Worm (Caenorhabditis elegans) whole organism, L1 larva: Measurements from ENCODE around the gene dhs-13.

Source experiments
- C16A3.4 ChIP-seq: fragments of 150-350 bp; optimal IDR thresholded peaks from 2 replicates; lab custom pipeline; 2014; ENCODE audit warnings: missing biosample characterization, missing genetic modification characterization
- C34B4.2 ChIP-seq: sonication (generic microtip); optimal IDR thresholded peaks from 2 replicates; lab custom pipeline; 2017; ENCODE audit warnings: mild to moderate bottlenecking, missing genetic modification characterization, missing compliant biosample characterization
- F16B12.6 ChIP-seq: fragments of 150-350 bp; optimal IDR thresholded peaks from 2 replicates; lab custom pipeline; 2014; ENCODE audit warnings: missing biosample characterization, missing genetic modification characterization
- Y116A8C.19 ChIP-seq: sonication (generic microtip); optimal IDR thresholded peaks from 2 replicates; lab custom pipeline; 2016; ENCODE audit warnings: missing compliant biosample characterization, missing genetic modification characterization, borderline replicate concordance
- aly-2 ChIP-seq: fragments of 150-350 bp; optimal IDR thresholded peaks from 2 replicates; lab custom pipeline; 2014; ENCODE audit warnings: missing biosample characterization, missing genetic modification characterization
- blmp-1 ChIP-seq: fragments of 150-350 bp; optimal IDR thresholded peaks from 2 replicates; lab custom pipeline; 2014; ENCODE audit warnings: missing biosample characterization, missing genetic modification characterization
- ceh-8 ChIP-seq: fragments of 200-800 bp; sonication (Bioruptor generic); optimal IDR thresholded peaks from 2 replicates; lab custom pipeline; 2018; ENCODE audit warnings: mild to moderate bottlenecking, missing genetic modification characterization, moderate library complexity, missing compliant biosample characterization
- ceh-90 ChIP-seq: sonication (generic microtip); optimal IDR thresholded peaks from 2 replicates; lab custom pipeline; 2016; ENCODE audit warnings: missing genetic modification characterization, missing compliant biosample characterization
- ces-1 ChIP-seq: fragments of 150-350 bp; optimal IDR thresholded peaks from 2 replicates; lab custom pipeline; 2014; ENCODE audit warnings: missing biosample characterization, missing genetic modification reagents, missing genetic modification characterization
- dsc-1 ChIP-seq: sonication (generic microtip); optimal IDR thresholded peaks from 2 replicates; lab custom pipeline; 2016; ENCODE audit warnings: mild to moderate bottlenecking, missing genetic modification characterization, missing compliant biosample characterization
- efl-1 ChIP-seq, 4 experiments: fragments of 150-350 bp; optimal IDR thresholded peaks in 3 of 4; peaks in 1 of 4; 1 replicate in 1 of 4; 2 replicates in 3 of 4; lab custom pipeline; 2014; ENCODE audit warnings: missing biosample characterization in 2 of 4, missing genetic modification characterization in 2 of 4, missing genetic modification reagents in 2 of 4
- elt-2 ChIP-seq: sonication (generic microtip); optimal IDR thresholded peaks from 2 replicates; lab custom pipeline; 2016; ENCODE audit warnings: missing genetic modification characterization, mild to moderate bottlenecking, inconsistent platforms, missing compliant biosample characterization, missing genetic modification reagents
- elt-3 ChIP-seq, 6 experiments: fragments of 150-350 bp in 1 of 6; sonication (generic microtip); optimal IDR thresholded peaks; 2 replicates each; lab custom pipeline; 2017 to 2018; ENCODE audit warnings: missing biosample characterization in 6 of 6, missing genetic modification characterization in 6 of 6, inconsistent platforms in 1 of 6
- fkh-4 ChIP-seq: sonication (generic microtip); optimal IDR thresholded peaks from 2 replicates; lab custom pipeline; 2016; ENCODE audit warnings: missing compliant biosample characterization, missing genetic modification characterization, borderline replicate concordance
- fkh-8 ChIP-seq: sonication (generic microtip); optimal IDR thresholded peaks from 2 replicates; lab custom pipeline; 2016; ENCODE audit warnings: mild to moderate bottlenecking, missing genetic modification characterization, missing compliant biosample characterization
- hpl-2 ChIP-seq: fragments of 150-350 bp; optimal IDR thresholded peaks from 2 replicates; lab custom pipeline; 2014; ENCODE audit warnings: missing biosample characterization, missing genetic modification reagents, missing genetic modification characterization
- irx-1 ChIP-seq: sonication (generic microtip); optimal IDR thresholded peaks from 2 replicates; lab custom pipeline; 2016; ENCODE audit warnings: missing genetic modification characterization, missing compliant biosample characterization
- isw-1 ChIP-seq: fragments of 200-800 bp; sonication (Bioruptor generic); IDR thresholded peaks from 2 replicates; pipeline ENCODE4 v1.3.6; 2022; ENCODE audit warnings: missing genetic modification characterization, missing compliant biosample characterization
- lin-13 ChIP-seq: fragments of 150-350 bp; optimal IDR thresholded peaks from 2 replicates; lab custom pipeline; 2014; ENCODE audit warnings: missing biosample characterization, missing genetic modification reagents, missing genetic modification characterization
- mdl-1 ChIP-seq, 2 experiments: fragments of 150-350 bp; optimal IDR thresholded peaks; 2 replicates each; lab custom pipeline; 2014 to 2017; ENCODE audit warnings: missing biosample characterization in 2 of 2, missing genetic modification characterization in 2 of 2, inconsistent platforms in 1 of 2
- mef-2 ChIP-seq: fragments of 150-350 bp; optimal IDR thresholded peaks from 2 replicates; lab custom pipeline; 2014; ENCODE audit warnings: missing biosample characterization, missing genetic modification characterization
- mep-1 ChIP-seq: fragments of 150-350 bp; optimal IDR thresholded peaks from 2 replicates; lab custom pipeline; 2014; ENCODE audit warnings: missing biosample characterization, missing genetic modification characterization
- nhr-20 ChIP-seq: sonication (generic microtip); optimal IDR thresholded peaks from 2 replicates; lab custom pipeline; 2016; ENCODE audit warnings: mild to moderate bottlenecking, missing genetic modification characterization, missing compliant biosample characterization
- nhr-76 ChIP-seq: sonication (generic microtip); optimal IDR thresholded peaks from 2 replicates; lab custom pipeline; 2017; ENCODE audit warnings: missing biosample characterization, missing genetic modification characterization
- nhr-77 ChIP-seq: fragments of 150-350 bp; optimal IDR thresholded peaks from 2 replicates; lab custom pipeline; 2014; ENCODE audit warnings: missing biosample characterization, missing genetic modification characterization
- nhr-85 ChIP-seq: sonication (generic microtip); peaks from one replicate; lab custom pipeline; 2016; ENCODE audit warnings: missing genetic modification characterization, inconsistent platforms, missing compliant biosample characterization
- nhr-90 ChIP-seq: sonication (generic microtip); optimal IDR thresholded peaks from 2 replicates; lab custom pipeline; 2016; ENCODE audit warnings: mild to moderate bottlenecking, missing genetic modification characterization, missing compliant biosample characterization; ENCODE audit not compliant: poor library complexity
- pag-3 ChIP-seq: sonication (generic microtip); optimal IDR thresholded peaks from 2 replicates; lab custom pipeline; 2017; ENCODE audit warnings: missing genetic modification characterization, mild to moderate bottlenecking, missing compliant biosample characterization, antibody characterized with exemption, borderline replicate concordance; ENCODE audit not compliant: insufficient read depth
- pax-3 ChIP-seq: fragments of 200-800 bp; sonication (Bioruptor generic); optimal IDR thresholded peaks from 2 replicates; lab custom pipeline; 2018; ENCODE audit warnings: mild to moderate bottlenecking, missing genetic modification characterization, moderate library complexity, missing compliant biosample characterization
- snpc-4 ChIP-seq: fragments of 150-350 bp; optimal IDR thresholded peaks from 2 replicates; lab custom pipeline; 2014; ENCODE audit warnings: missing biosample characterization, missing genetic modification characterization
- sptf-1 ChIP-seq: fragments of 150-350 bp; optimal IDR thresholded peaks from 2 replicates; lab custom pipeline; 2014; ENCODE audit warnings: missing biosample characterization, missing genetic modification characterization
- swsn-7 ChIP-seq: sonication (generic microtip); optimal IDR thresholded peaks from 2 replicates; lab custom pipeline; 2016; ENCODE audit warnings: missing genetic modification characterization, missing compliant biosample characterization
- tbx-2 ChIP-seq: sonication (generic microtip); optimal IDR thresholded peaks from 2 replicates; lab custom pipeline; 2016; ENCODE audit warnings: missing genetic modification characterization, missing compliant biosample characterization
- unc-30 ChIP-seq: sonication (generic microtip); optimal IDR thresholded peaks from 2 replicates; lab custom pipeline; 2017; ENCODE audit warnings: missing biosample characterization, missing genetic modification characterization
- unc-62 ChIP-seq: fragments of 150-350 bp; optimal IDR thresholded peaks from 2 replicates; lab custom pipeline; 2014; ENCODE audit warnings: missing biosample characterization, missing genetic modification reagents, missing genetic modification characterization
- unc-86 ChIP-seq: sonication (generic microtip); optimal IDR thresholded peaks from 2 replicates; lab custom pipeline; 2016; ENCODE audit warnings: missing genetic modification characterization, missing compliant biosample characterization
- unc-98 ChIP-seq: fragments of 200-800 bp; sonication (Bioruptor generic); IDR thresholded peaks from 2 replicates; pipeline ENCODE4 v1.3.6; 2022; ENCODE audit warnings: missing genetic modification characterization, missing compliant biosample characterization
- vab-15 ChIP-seq: sonication (generic microtip); optimal IDR thresholded peaks from 2 replicates; lab custom pipeline; 2017; ENCODE audit warnings: missing genotype, mild to moderate bottlenecking, missing genetic modification characterization, missing compliant biosample characterization
- zag-1 ChIP-seq: fragments of 150-350 bp; optimal IDR thresholded peaks from 2 replicates; lab custom pipeline; 2014; ENCODE audit warnings: missing biosample characterization, missing genetic modification characterization
- zip-4 ChIP-seq: fragments of 200-800 bp; sonication (Bioruptor generic); optimal IDR thresholded peaks from 2 replicates; lab custom pipeline; 2018; ENCODE audit warnings: mild to moderate bottlenecking, missing genetic modification characterization, moderate library complexity, missing compliant biosample characterization
- ztf-11 ChIP-seq, 2 experiments: sonication (generic microtip); optimal IDR thresholded peaks; 2 replicates each; lab custom pipeline; 2016 to 2017; ENCODE audit warnings: missing genetic modification characterization in 2 of 2, missing biosample characterization in 1 of 2, missing compliant biosample characterization in 1 of 2
- ztf-4 ChIP-seq: fragments of 150-350 bp; optimal IDR thresholded peaks from 2 replicates; lab custom pipeline; 2014; ENCODE audit warnings: missing biosample characterization, missing genetic modification characterization

Gene dhs-13

ce11 chrV:1767427-1767826 is 4.1 kb downstream of the dhs-13 start:
- TF ChIP-seq blmp-1 (tag; lab: Kevin White, UChicago) (peak; percentile 78), F16B12.6 (tag; lab: Kevin White, UChicago) (no peak), aly-2 (tag; lab: Kevin White, UChicago) (no peak), Y116A8C.19 (no peak), efl-1 (optimal IDR thresholded peaks at IDR 0.05; lab: Kevin White, UChicago) (no peak), efl-1 (GFP tag; optimal IDR thresholded peaks at IDR 0.05 in 1 of 2; lab: Kevin White, UChicago) (peak in 1 of 2 experiments; percentile 70), elt-3 (tag; optimal IDR thresholded peaks at IDR 0.05; lab: Kevin White, UChicago) (peak in 1 of 6 experiments; percentile 35), ces-1 (GFP tag; lab: Kevin White, UChicago) (no peak)

ce11 chrV:1760682-1761081 is 10.9 kb downstream of the dhs-13 start, which contains the start of gene clec-205:
clec-205 (plus strand) TSS chrV:1760893.
- TF ChIP-seq nhr-20 (no peak), tbx-2 (tag; lab: Kevin White, UChicago) (no peak), efl-1 (optimal IDR thresholded peaks at IDR 0.05; lab: Kevin White, UChicago) (no peak), efl-1 (GFP tag; optimal IDR thresholded peaks at IDR 0.05 in 1 of 2; lab: Kevin White, UChicago) (peak in 1 of 2 experiments; percentile 84), elt-2 (tag; lab: Kevin White, UChicago) (peak; percentile 66), mef-2 (tag; lab: Kevin White, UChicago) (no peak), C34B4.2 (tag; lab: Kevin White, UChicago) (no peak), sptf-1 (tag; lab: Kevin White, UChicago) (no peak)
- TF ChIP-seq, all 84 proteins: peak for 2

DNA sequence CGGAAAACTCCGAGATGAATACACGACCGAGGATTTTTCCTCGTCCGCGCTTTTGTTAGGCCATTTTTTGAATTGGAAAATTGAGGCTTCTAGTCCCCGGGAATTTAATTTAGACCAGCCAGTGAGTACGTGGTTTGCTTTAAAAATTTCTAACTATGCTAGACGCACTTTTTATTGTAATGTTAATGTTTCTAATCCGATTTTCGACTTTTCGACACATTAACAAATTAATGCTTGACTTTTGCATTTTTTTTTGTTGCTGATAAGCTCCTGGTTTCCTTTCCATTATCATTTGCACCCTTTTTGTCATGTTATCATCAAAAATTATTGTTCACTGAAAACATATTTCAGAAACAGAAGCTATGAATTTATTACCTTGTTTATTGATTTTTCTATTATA is 14.7 kb downstream of the dhs-13 start, which contains the start of gene clec-204:
Gene clec-204 (plus strand): TSS at position 301 of the 400 bp plus-strand sequence.
- no peak for TF ChIP-seq pag-3 (tag; lab: Kevin White, UChicago)
- peak; percentile 44 for TF ChIP-seq elt-2 (tag; lab: Kevin White, UChicago)
- TF ChIP-seq dsc-1: no peak
- no peak for TF ChIP-seq ztf-4 (tag; lab: Kevin White, UChicago)

DNA sequence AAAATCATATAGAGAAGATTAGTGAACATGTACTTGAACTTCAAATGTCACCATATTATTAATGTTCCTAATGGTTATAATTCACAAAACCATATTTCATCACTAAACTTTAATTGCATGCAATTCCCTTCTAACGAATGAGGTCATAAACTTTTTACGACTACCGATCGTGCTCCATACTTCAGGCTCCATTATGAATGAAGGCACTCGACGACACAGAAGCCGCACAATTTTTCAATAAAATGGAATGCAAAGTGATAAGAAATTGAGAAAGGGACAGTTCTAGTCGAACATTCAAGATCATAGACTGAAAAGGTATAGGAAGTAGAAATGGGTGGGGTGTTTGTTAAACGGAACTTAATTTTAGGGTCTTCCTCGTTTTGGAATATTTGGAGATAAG is 15.4 kb downstream of the dhs-13 start:
- TF ChIP-seq pax-3: no peak
- no peak for TF ChIP-seq lin-13 (GFP tag; lab: Kevin White, UChicago)
- no peak for TF ChIP-seq unc-86
- TF ChIP-seq zip-4 (GFP tag; lab: Kevin White, UChicago): no peak
- TF ChIP-seq elt-2 (tag; lab: Kevin White, UChicago): no peak
- TF ChIP-seq ces-1 (GFP tag; lab: Kevin White, UChicago): no peak
- TF ChIP-seq C16A3.4 (tag; lab: Kevin White, UChicago): no peak
- TF ChIP-seq nhr-76 (tag; lab: Kevin White, UChicago): no peak
- no peak for TF ChIP-seq unc-30 (tag; lab: Kevin White, UChicago)
- no peak for TF ChIP-seq F16B12.6 (tag; lab: Kevin White, UChicago)
- TF ChIP-seq swsn-7 (tag; lab: Kevin White, UChicago): no peak
- TF ChIP-seq fkh-4: no peak
- TF ChIP-seq ztf-11 (tag; optimal IDR thresholded peaks at IDR 0.05; lab: Kevin White, UChicago): no peak
- TF ChIP-seq irx-1: no peak
- TF ChIP-seq ceh-8 (GFP tag; lab: Kevin White, UChicago): no peak
- no peak for TF ChIP-seq snpc-4 (tag; lab: Kevin White, UChicago)

ce11 chrV:1755589-1755988 is 15.9 kb downstream of the dhs-13 start, which contains the start of gene ZK697.14:
ZK697.14 (minus strand) TSS chrV:1755689.
- no peak for TF ChIP-seq hpl-2 (GFP tag; lab: Kevin White, UChicago)
- TF ChIP-seq nhr-85 (tag; lab: Kevin White, UChicago): no peak
- TF ChIP-seq fkh-8 (tag; lab: Kevin White, UChicago): no peak
- no peak for TF ChIP-seq nhr-77
- no peak for TF ChIP-seq unc-98
- no peak for TF ChIP-seq isw-1 (GFP tag; lab: Robert Waterston, UW)
- TF ChIP-seq mep-1: no peak
- TF ChIP-seq zag-1 (tag; lab: Kevin White, UChicago): no peak
- TF ChIP-seq ztf-4 (tag; lab: Kevin White, UChicago): no peak
- TF ChIP-seq mdl-1 (tag; optimal IDR thresholded peaks at IDR 0.05; lab: Kevin White, UChicago): no peak
- no peak for TF ChIP-seq unc-62 (GFP tag; lab: Kevin White, UChicago)
- no peak for TF ChIP-seq ceh-90 (tag; lab: Kevin White, UChicago)
- TF ChIP-seq C16A3.4 (tag; lab: Kevin White, UChicago): no peak
- no peak for TF ChIP-seq nhr-90 (tag; lab: Kevin White, UChicago)
- no peak for TF ChIP-seq C34B4.2 (tag; lab: Kevin White, UChicago)
- TF ChIP-seq vab-15 (tag; lab: Kevin White, UChicago): no peak
